Worm (Caenorhabditis elegans) whole organism, L1 larva: ENCODE data around the gene K04C2.5.
A peak's percentile ranks its signal among the peaks of the same experiment; 100 is the strongest.

Experiments
- C04F5.9 ChIP-seq: sonication (generic microtip); optimal IDR thresholded peaks from 2 replicates; lab custom pipeline; 2016; ENCODE audit warnings: missing genetic modification characterization, missing compliant biosample characterization
- Y116A8C.19 ChIP-seq: sonication (generic microtip); optimal IDR thresholded peaks from 2 replicates; lab custom pipeline; 2016; ENCODE audit warnings: missing compliant biosample characterization, missing genetic modification characterization, borderline replicate concordance
- alr-1 ChIP-seq: fragments of 200-800 bp; sonication (Bioruptor generic); optimal IDR thresholded peaks from 2 replicates; lab custom pipeline; 2018; ENCODE audit warnings: borderline replicate concordance, mild to moderate bottlenecking, missing genetic modification characterization, missing compliant biosample characterization
- ceh-63 ChIP-seq: fragments of 200-800 bp; sonication (Bioruptor generic); optimal IDR thresholded peaks from 2 replicates; lab custom pipeline; 2018; ENCODE audit warnings: mild to moderate bottlenecking, missing genetic modification characterization, missing compliant biosample characterization
- dpl-1 ChIP-seq, 3 experiments: fragments of 150-350 bp in 2 of 3; sonication (generic microtip) in 1 of 3; optimal IDR thresholded peaks; 2 replicates each; lab custom pipeline; 2014 to 2017; ENCODE audit warnings: missing biosample characterization in 3 of 3, missing genetic modification characterization in 3 of 3, missing genetic modification reagents in 3 of 3
- dsc-1 ChIP-seq: sonication (generic microtip); optimal IDR thresholded peaks from 2 replicates; lab custom pipeline; 2016; ENCODE audit warnings: mild to moderate bottlenecking, missing genetic modification characterization, missing compliant biosample characterization
- efl-1 ChIP-seq, 4 experiments: fragments of 150-350 bp; optimal IDR thresholded peaks in 3 of 4; peaks in 1 of 4; 1 replicate in 1 of 4; 2 replicates in 3 of 4; lab custom pipeline; 2014; ENCODE audit warnings: missing biosample characterization in 2 of 4, missing genetic modification characterization in 2 of 4, missing genetic modification reagents in 2 of 4
- egl-13 ChIP-seq: sonication (generic microtip); optimal IDR thresholded peaks from 2 replicates; lab custom pipeline; 2016; ENCODE audit warnings: missing genotype, missing genetic modification reagents, missing genetic modification characterization, missing compliant biosample characterization
- egl-27 ChIP-seq, 2 experiments: fragments of 150-350 bp in 1 of 2; sonication (generic microtip); optimal IDR thresholded peaks; 3 replicates each; lab custom pipeline; 2017 to 2018; ENCODE audit warnings: missing biosample characterization in 2 of 2, missing genetic modification characterization in 2 of 2, missing genetic modification reagents in 2 of 2
- ets-5 ChIP-seq: fragments of 200-800 bp; sonication (Bioruptor generic); IDR thresholded peaks from 2 replicates; pipeline ENCODE4 v1.3.6; 2022; ENCODE audit warnings: missing genetic modification characterization, missing compliant biosample characterization
- fkh-10 ChIP-seq: sonication (generic microtip); optimal IDR thresholded peaks from 2 replicates; lab custom pipeline; 2017; ENCODE audit warnings: missing biosample characterization, missing genetic modification reagents, missing genetic modification characterization
- fkh-4 ChIP-seq: sonication (generic microtip); optimal IDR thresholded peaks from 2 replicates; lab custom pipeline; 2016; ENCODE audit warnings: missing compliant biosample characterization, missing genetic modification characterization, borderline replicate concordance
- fkh-8 ChIP-seq: sonication (generic microtip); optimal IDR thresholded peaks from 2 replicates; lab custom pipeline; 2016; ENCODE audit warnings: mild to moderate bottlenecking, missing genetic modification characterization, missing compliant biosample characterization
- hlh-17 ChIP-seq: fragments of 200-800 bp; sonication (Bioruptor generic); optimal IDR thresholded peaks from 2 replicates; lab custom pipeline; 2018; ENCODE audit warnings: missing genetic modification characterization, mild to moderate bottlenecking, missing compliant biosample characterization, moderate library complexity, borderline replicate concordance
- hlh-4 ChIP-seq: sonication (generic microtip); optimal IDR thresholded peaks from 2 replicates; lab custom pipeline; 2016; ENCODE audit warnings: mild to moderate bottlenecking, missing genetic modification characterization, missing compliant biosample characterization
- lin-13 ChIP-seq: fragments of 150-350 bp; optimal IDR thresholded peaks from 2 replicates; lab custom pipeline; 2014; ENCODE audit warnings: missing biosample characterization, missing genetic modification reagents, missing genetic modification characterization
- lin-14 ChIP-seq: fragments of 200-800 bp; sonication (Bioruptor generic); optimal IDR thresholded peaks from 2 replicates; lab custom pipeline; 2018; ENCODE audit warnings: mild to moderate bottlenecking, missing genetic modification characterization, moderate library complexity, missing compliant biosample characterization
- lir-3 ChIP-seq: sonication (generic microtip); optimal IDR thresholded peaks from 2 replicates; lab custom pipeline; 2016; ENCODE audit warnings: mild to moderate bottlenecking, missing genetic modification characterization, moderate library complexity, missing compliant biosample characterization; ENCODE audit not compliant: poor library complexity
- lsy-2 ChIP-seq, 2 experiments: fragments of 150-350 bp; optimal IDR thresholded peaks; 2 replicates each; lab custom pipeline; 2014; ENCODE audit warnings: missing biosample characterization in 2 of 2, missing genetic modification characterization in 2 of 2
- mab-9 ChIP-seq: fragments of 200-800 bp; sonication (Bioruptor generic); IDR thresholded peaks from 2 replicates; pipeline ENCODE4 v1.3.6; 2022; ENCODE audit warnings: missing genetic modification reagents, missing genetic modification characterization, missing compliant biosample characterization
- mdl-1 ChIP-seq, 2 experiments: fragments of 150-350 bp; optimal IDR thresholded peaks; 2 replicates each; lab custom pipeline; 2014 to 2017; ENCODE audit warnings: missing biosample characterization in 2 of 2, missing genetic modification characterization in 2 of 2, inconsistent platforms in 1 of 2
- nhr-11 ChIP-seq: fragments of 150-350 bp; optimal IDR thresholded peaks from 2 replicates; lab custom pipeline; 2014; ENCODE audit warnings: missing biosample characterization, missing genetic modification characterization
- nhr-71 ChIP-seq: sonication (generic microtip); optimal IDR thresholded peaks from 2 replicates; lab custom pipeline; 2016; ENCODE audit warnings: mild to moderate bottlenecking, missing genetic modification characterization, moderate library complexity, missing compliant biosample characterization
- pag-3 ChIP-seq: sonication (generic microtip); optimal IDR thresholded peaks from 2 replicates; lab custom pipeline; 2017; ENCODE audit warnings: missing genetic modification characterization, mild to moderate bottlenecking, missing compliant biosample characterization, antibody characterized with exemption, borderline replicate concordance; ENCODE audit not compliant: insufficient read depth
- pqm-1 ChIP-seq: sonication (generic microtip); optimal IDR thresholded peaks from 3 replicates; lab custom pipeline; 2017; ENCODE audit warnings: missing biosample characterization, missing genetic modification characterization
- rnt-1 ChIP-seq: sonication (generic microtip); optimal IDR thresholded peaks from 2 replicates; lab custom pipeline; 2016; ENCODE audit warnings: mild to moderate bottlenecking, missing genetic modification characterization, moderate library complexity, missing compliant biosample characterization
- snpc-4 ChIP-seq: fragments of 150-350 bp; optimal IDR thresholded peaks from 2 replicates; lab custom pipeline; 2014; ENCODE audit warnings: missing biosample characterization, missing genetic modification characterization
- snu-23 ChIP-seq: sonication (generic microtip); optimal IDR thresholded peaks from 2 replicates; lab custom pipeline; 2016; ENCODE audit warnings: missing genetic modification characterization, missing compliant biosample characterization
- sup-37 ChIP-seq: fragments of 200-800 bp; sonication (Bioruptor generic); optimal IDR thresholded peaks from 2 replicates; lab custom pipeline; 2018; ENCODE audit warnings: mild to moderate bottlenecking, missing genetic modification characterization, missing compliant biosample characterization
- swsn-7 ChIP-seq: sonication (generic microtip); optimal IDR thresholded peaks from 2 replicates; lab custom pipeline; 2016; ENCODE audit warnings: missing genetic modification characterization, missing compliant biosample characterization
- tbx-2 ChIP-seq: sonication (generic microtip); optimal IDR thresholded peaks from 2 replicates; lab custom pipeline; 2016; ENCODE audit warnings: missing genetic modification characterization, missing compliant biosample characterization
- unc-130 ChIP-seq: fragments of 150-350 bp; optimal IDR thresholded peaks from 2 replicates; lab custom pipeline; 2017; ENCODE audit warnings: missing biosample characterization, missing genetic modification characterization, inconsistent platforms
- unc-86 ChIP-seq: sonication (generic microtip); optimal IDR thresholded peaks from 2 replicates; lab custom pipeline; 2016; ENCODE audit warnings: missing genetic modification characterization, missing compliant biosample characterization

Gene K04C2.5

ce11 chrIII:6929558-6930167 is 38.2 kb upstream of the K04C2.5 start, which contains the start of gene inf-1 (continued):
- TF ChIP-seq ets-5 (GFP tag; lab: Robert Waterston, UW) (no peak), hlh-4 (tag; lab: Kevin White, UChicago) (no peak)

ce11 chrIII:6928725-6929124 is 37.3 kb upstream of the K04C2.5 start, which contains the start of gene flap-1:
flap-1 (minus strand) TSS chrIII:6928825.
- TF ChIP-seq alr-1 (no peak), dpl-1 (GFP tag; optimal IDR thresholded peaks at IDR 0.05; lab: Kevin White, UChicago) (no peak), mdl-1 (tag; optimal IDR thresholded peaks at IDR 0.05; lab: Kevin White, UChicago) (no peak), sup-37 (no peak), tbx-2 (tag; lab: Kevin White, UChicago) (no peak), mab-9 (GFP tag; lab: Robert Waterston, UW) (no peak), Y116A8C.19 (no peak), C04F5.9 (tag; lab: Kevin White, UChicago) (no peak), lin-13 (GFP tag; lab: Kevin White, UChicago) (no peak), fkh-4 (tag; lab: Kevin White, UChicago) (no peak), nhr-11 (no peak), egl-27 (tag; optimal IDR thresholded peaks at IDR 0.05; lab: Kevin White, UChicago) (no peak), swsn-7 (tag; lab: Kevin White, UChicago) (no peak), pag-3 (tag; lab: Kevin White, UChicago) (no peak), dsc-1 (tag; lab: Kevin White, UChicago) (no peak)

ce11 chrIII:6914840-6915239 is 23.4 kb upstream of the K04C2.5 start:
- no peak for TF ChIP-seq egl-13 (tag; lab: Kevin White, UChicago)
- peak; percentile 3 for TF ChIP-seq nhr-71 (tag; lab: Kevin White, UChicago)
- TF ChIP-seq hlh-17 (GFP tag; lab: Kevin White, UChicago): no peak
- no peak for TF ChIP-seq ceh-63 (GFP tag; lab: Kevin White, UChicago)
- TF ChIP-seq fkh-10 (GFP tag; lab: Kevin White, UChicago): no peak
- TF ChIP-seq unc-86 (tag; lab: Kevin White, UChicago): peak; percentile 6
- TF ChIP-seq lin-14: peak; percentile 62
- TF ChIP-seq, all 84 proteins: peak for 3

ce11 chrIII:6912381-6912780 is 20.9 kb upstream of the K04C2.5 start, which contains the start of gene pdf-1:
pdf-1 (minus strand) TSS chrIII:6912481.
- no peak for TF ChIP-seq snpc-4 (tag; lab: Kevin White, UChicago)
- peak; percentile 2 for TF ChIP-seq lin-14

ce11 chrIII:6906409-6906808 is 14.9 kb upstream of the K04C2.5 start, which contains the start of gene T07E3.2:
T07E3.2 (plus strand) TSS chrIII:6906709.
- peak; percentile 10 for TF ChIP-seq unc-130 (tag; lab: Kevin White, UChicago)
- TF ChIP-seq fkh-8 (tag; lab: Kevin White, UChicago): no peak

ce11 chrIII:6904468-6904867 is 13.0 kb upstream of the K04C2.5 start:
- TF ChIP-seq lin-14: peak; percentile 6
- no peak for TF ChIP-seq pqm-1
- no peak for TF ChIP-seq snu-23 (GFP tag; lab: Kevin White, UChicago)
- TF ChIP-seq efl-1 (optimal IDR thresholded peaks at IDR 0.05; lab: Kevin White, UChicago): no peak
- TF ChIP-seq efl-1 (GFP tag; optimal IDR thresholded peaks at IDR 0.05 in 1 of 2; lab: Kevin White, UChicago): peak in 1 of 2 experiments; percentile 58
- peak in 1 of 2 experiments; percentile 51 for TF ChIP-seq lsy-2 (tag; optimal IDR thresholded peaks at IDR 0.05; lab: Kevin White, UChicago)
- no peak for TF ChIP-seq lir-3 (tag; lab: Kevin White, UChicago)
- TF ChIP-seq rnt-1 (tag; lab: Kevin White, UChicago): peak; percentile 52
- TF ChIP-seq fkh-4 (tag; lab: Kevin White, UChicago): no peak
- TF ChIP-seq, all 84 proteins: peak for 4
